Worm (Caenorhabditis elegans): ENCODE data around the gene T06E6.10.

The T06E6.10 gene

DNA sequence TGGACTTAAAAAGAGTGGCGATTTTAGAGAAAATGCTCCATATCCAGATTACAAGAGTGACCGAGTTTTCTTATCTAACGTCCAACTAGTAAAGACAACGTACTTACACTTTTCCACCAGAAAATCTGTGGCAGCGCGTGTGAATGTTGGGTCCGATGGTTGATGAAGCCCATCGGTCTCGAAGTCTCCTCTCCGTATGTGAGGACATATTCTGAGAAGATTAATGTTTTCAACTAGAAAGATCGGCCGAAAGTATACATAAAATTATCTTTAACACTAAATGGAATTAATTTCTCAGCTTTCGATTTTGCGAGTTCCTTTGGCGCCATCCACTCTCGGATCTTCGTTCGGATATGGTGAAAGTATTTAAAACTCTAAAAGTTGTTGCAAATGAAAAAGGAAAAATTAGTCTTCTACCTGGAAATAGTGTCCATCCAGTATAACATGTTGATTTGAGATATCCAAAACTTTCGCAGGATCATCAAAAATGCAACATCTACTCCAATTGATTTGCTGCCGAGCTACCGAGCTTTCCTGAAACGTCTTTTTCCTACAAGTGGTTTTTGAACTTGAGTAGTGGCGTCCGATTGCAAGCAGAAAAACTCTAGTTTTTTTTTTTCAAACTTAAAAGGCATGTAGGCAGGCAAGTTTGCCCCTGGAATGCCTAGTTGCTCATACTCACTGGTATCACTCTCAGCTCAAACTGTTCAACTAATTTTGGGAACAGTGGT, 13.6 kb downstream of the T06E6.10 start (continued):
- TF ChIP-seq rcor-1 (GFP tag; IDR thresholded peaks at IDR 0.05) (no peak), nfya-2 (GFP tag; IDR thresholded peaks at IDR 0.05) (0 out of 2 replicates have a peak, but pooled peaks have one; percentile 35), nhr-179 (tag; optimal IDR thresholded peaks at IDR 0.05) (no peak), ZK185.1 (tag; optimal IDR thresholded peaks at IDR 0.05; ENCODE audit: poor library complexity, severe bottlenecking) (no peak), rpc-1 (optimal IDR thresholded peaks at IDR 0.05) (no peak), rpc-1 (tag; optimal IDR thresholded peaks at IDR 0.05) (no peak), T26A5.8 (tag; optimal IDR thresholded peaks at IDR 0.05) (no peak), ceh-58 (GFP tag; IDR thresholded peaks at IDR 0.05) (no peak), rec-8 (tag; optimal IDR thresholded peaks at IDR 0.05) (no peak), F22D6.2 (tag; optimal IDR thresholded peaks at IDR 0.05) (no peak), egl-18 (GFP tag; IDR thresholded peaks at IDR 0.05) (no peak), ccch-3 (GFP tag; optimal IDR thresholded peaks at IDR 0.05) (no peak), B0336.3 (GFP tag; IDR thresholded peaks at IDR 0.05) (no peak), ztf-3 (GFP tag; optimal IDR thresholded peaks at IDR 0.05) (no peak), tbx-9 (tag; optimal IDR thresholded peaks at IDR 0.05; ENCODE audit: borderline replicate concordance) (no peak), him-1 (tag; optimal IDR thresholded peaks at IDR 0.05) (no peak), mel-28 (tag; optimal IDR thresholded peaks at IDR 0.05; ENCODE audit: borderline replicate concordance) (no peak), bed-1 (GFP tag; IDR thresholded peaks at IDR 0.05) (0 out of 2 replicates have a peak, but pooled peaks have one; percentile 12), dpl-1 (GFP tag; optimal IDR thresholded peaks at IDR 0.05) (no peak), hrde-1 (tag; optimal IDR thresholded peaks at IDR 0.05; ENCODE audit: borderline replicate concordance) (no peak), Y56A3A.18 (GFP tag; IDR thresholded peaks at IDR 0.05) (no peak), efl-1 (GFP tag; optimal IDR thresholded peaks at IDR 0.05) (no peak), gei-17 (GFP tag; optimal IDR thresholded peaks at IDR 0.05) (no peak), lin-54 (GFP tag; optimal IDR thresholded peaks at IDR 0.05) (no peak), zim-3 (tag; optimal IDR thresholded peaks at IDR 0.05) (no peak), madf-8 (GFP tag; conservative IDR thresholded peaks at IDR 0.05) (no peak), F33H1.4 (GFP tag; IDR thresholded peaks at IDR 0.05) (no peak), somi-1 (GFP tag; optimal IDR thresholded peaks at IDR 0.05) (no peak), cebp-1 (GFP tag; IDR thresholded peaks at IDR 0.05) (no peak), cebp-1 (tag; optimal IDR thresholded peaks at IDR 0.05) (no peak), F55B11.4 (tag; optimal IDR thresholded peaks at IDR 0.05; ENCODE audit: borderline replicate concordance, insufficient read depth) (peak; percentile 20), Y95B8A.8 (GFP tag; IDR thresholded peaks at IDR 0.05) (no peak)

DNA sequence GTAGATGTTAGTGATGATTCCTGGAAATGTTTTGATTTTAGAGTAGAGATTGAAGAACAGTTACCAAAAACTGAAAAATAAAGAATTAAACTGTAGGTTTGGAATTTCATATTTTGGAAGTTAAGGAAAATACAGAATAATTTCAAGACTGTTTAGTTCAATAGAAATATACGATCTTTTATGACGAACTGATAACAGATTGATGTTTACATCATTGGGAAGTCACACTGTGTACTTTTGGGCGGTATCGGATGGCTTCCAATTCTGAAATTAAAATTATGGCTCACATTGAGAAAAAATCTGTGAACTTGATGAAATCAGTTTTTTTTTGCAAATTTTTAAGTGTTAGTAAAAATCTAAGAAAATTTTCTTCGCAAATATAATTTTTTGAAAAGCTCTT, 14.5 kb downstream of the T06E6.10 start, which contains the start of gene T26H5.8:
T26H5.8 (minus strand) TSS at position 270 of the 400 bp plus-strand sequence.
- no peak for TF ChIP-seq nhr-90 (tag; optimal IDR thresholded peaks at IDR 0.05)
- no peak for TF ChIP-seq Y95B8A.8 (GFP tag; IDR thresholded peaks at IDR 0.05)
- TF ChIP-seq nhr-120 (GFP tag; IDR thresholded peaks at IDR 0.05), result no peak
- no peak for TF ChIP-seq xnd-1 (tag; optimal IDR thresholded peaks at IDR 0.05)
- TF ChIP-seq lir-1 (GFP tag; conservative IDR thresholded peaks at IDR 0.05), result no peak
- no peak for TF ChIP-seq gei-17 (GFP tag; optimal IDR thresholded peaks at IDR 0.05)
- TF ChIP-seq rcor-1 (GFP tag; IDR thresholded peaks at IDR 0.05), result no peak
- TF ChIP-seq hmg-20 (GFP tag; IDR thresholded peaks at IDR 0.05), result no peak
- no peak for TF ChIP-seq mcd-1 (GFP tag; IDR thresholded peaks at IDR 0.05)
- TF ChIP-seq egl-44 (GFP tag; IDR thresholded peaks at IDR 0.05), result no peak
- no peak for TF ChIP-seq sdz-38 (tag; optimal IDR thresholded peaks at IDR 0.05)
- no peak for TF ChIP-seq ccch-3 (GFP tag; optimal IDR thresholded peaks at IDR 0.05)
- no peak for TF ChIP-seq tbp1 (GFP tag; optimal IDR thresholded peaks at IDR 0.05)
- TF ChIP-seq ama-1 (optimal IDR thresholded peaks at IDR 0.05), result no peak
- no peak for TF ChIP-seq ama-1 (GFP tag; optimal IDR thresholded peaks at IDR 0.05)
- no peak for TF ChIP-seq K12H6.12 (tag; optimal IDR thresholded peaks at IDR 0.05)
- TF ChIP-seq snpc-1.3 (tag; optimal IDR thresholded peaks at IDR 0.05; ENCODE audit: insufficient read depth), result no peak
- no peak for TF ChIP-seq ceh-58 (GFP tag; IDR thresholded peaks at IDR 0.05)

All from whole organism, young adult.